Worm (Caenorhabditis elegans): ENCODE results near the gene F59B2.15.
"Not testable (repeated sequence)": the region's sequence is repeated elsewhere in the genome, so short reads cannot be mapped to it uniquely, and the experiment has no call there.

The F59B2.15 gene

DNA sequence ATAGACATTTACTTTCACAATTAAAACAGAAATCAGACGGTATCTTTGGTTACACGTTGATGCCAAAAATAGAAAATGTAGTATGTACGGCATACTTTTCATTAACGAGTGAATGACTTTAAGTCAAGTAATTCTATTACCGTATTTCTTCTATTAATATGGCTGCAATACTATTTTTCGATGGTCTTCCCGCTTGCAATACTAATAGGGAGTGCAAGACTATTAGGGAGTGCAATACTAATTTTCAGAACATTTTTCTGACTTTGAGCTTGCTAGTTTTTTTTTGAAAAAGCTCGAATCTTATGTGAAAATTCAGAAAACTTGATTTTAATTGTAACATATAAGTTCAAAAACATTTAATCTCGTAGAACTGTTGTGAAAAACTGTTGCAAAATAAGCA is 12.7 kb downstream of the F59B2.15 start, which contains the start of gene R08D7.7:
TSS of gene R08D7.7 (plus strand) at position 301 of the 400 bp plus-strand sequence.
- TF ChIP-seq ets-7, tra-4, B0310.2 (tag; optimal IDR thresholded peaks at IDR 0.05): not testable (repeated sequence)

- TF ChIP-seq sea-1 (GFP tag; conservative IDR thresholded peaks at IDR 0.05) (no peak), aly-1 (tag; optimal IDR thresholded peaks at IDR 0.05) (no peak), scrt-1 (GFP tag; IDR thresholded peaks at IDR 0.05) (0 out of 2 replicates have a peak, but pooled peaks have one; percentile 30), ceh-36 (tag; optimal IDR thresholded peaks at IDR 0.05) (no peak)
Measured at ce11 chrIII:8988544-8988943, 13.9 kb downstream of the F59B2.15 start.

- TF ChIP-seq hmg-4 (GFP tag; optimal IDR thresholded peaks at IDR 0.05) (no peak), hmbx-1 (tag; optimal IDR thresholded peaks at IDR 0.05) (no peak), pes-1 (GFP tag; IDR thresholded peaks at IDR 0.05) (no peak), tbx-37 (GFP tag; conservative IDR thresholded peaks at IDR 0.05) (no peak), scrt-1 (GFP tag; IDR thresholded peaks at IDR 0.05) (no peak), B0310.2 (tag; optimal IDR thresholded peaks at IDR 0.05) (no peak)
Measured at ce11 chrIII:8988061-8988460, 14.4 kb downstream of the F59B2.15 start.

ce11 chrIII:8986872-8987271 is 15.6 kb downstream of the F59B2.15 start:
- TF ChIP-seq ceh-36 (tag; optimal IDR thresholded peaks at IDR 0.05) (no peak), ama-1 (optimal IDR thresholded peaks at IDR 0.05) (no peak), tbx-37 (GFP tag; conservative IDR thresholded peaks at IDR 0.05) (no peak), tbx-11 (GFP tag; IDR thresholded peaks at IDR 0.05) (no peak), ceh-13 (GFP tag; optimal IDR thresholded peaks at IDR 0.05) (no peak), flt-1 (GFP tag; IDR thresholded peaks at IDR 0.05) (no peak), aly-1 (tag; optimal IDR thresholded peaks at IDR 0.05) (no peak), ets-7 (tag; optimal IDR thresholded peaks at IDR 0.05) (no peak), pes-1 (GFP tag; IDR thresholded peaks at IDR 0.05) (no peak), hmg-4 (GFP tag; optimal IDR thresholded peaks at IDR 0.05) (no peak), F13C5.2 (tag; optimal IDR thresholded peaks at IDR 0.05) (no peak), scrt-1 (GFP tag; IDR thresholded peaks at IDR 0.05) (no peak), hnd-1 (tag; optimal IDR thresholded peaks at IDR 0.05) (no peak), tra-4 (tag; optimal IDR thresholded peaks at IDR 0.05) (no peak), hmbx-1 (tag; optimal IDR thresholded peaks at IDR 0.05) (no peak)

DNA sequence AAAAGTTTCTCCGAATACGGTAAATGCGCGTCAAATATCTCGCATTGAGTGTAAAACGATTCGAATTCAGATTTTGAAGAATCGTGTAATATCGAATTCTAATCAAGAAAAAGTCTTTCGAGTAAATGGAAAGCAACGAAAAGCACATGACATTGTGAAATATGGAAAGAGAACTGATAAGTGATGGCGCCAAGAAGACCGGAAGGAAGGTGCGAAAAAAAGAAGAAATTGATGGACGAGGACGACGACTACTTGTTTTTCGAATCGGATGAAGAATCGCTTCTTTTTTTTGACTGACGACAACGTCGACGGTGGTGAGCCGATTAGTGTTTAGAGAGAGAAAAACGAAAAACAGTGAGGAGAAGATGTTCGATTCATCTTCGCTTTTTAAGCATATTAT is 16.5 kb downstream of the F59B2.15 start:
- no peak for TF ChIP-seq scrt-1 (GFP tag; IDR thresholded peaks at IDR 0.05)
- no peak for TF ChIP-seq B0310.2 (tag; optimal IDR thresholded peaks at IDR 0.05)
- TF ChIP-seq tbx-37 (GFP tag; conservative IDR thresholded peaks at IDR 0.05), result no peak
- TF ChIP-seq ceh-36 (tag; optimal IDR thresholded peaks at IDR 0.05), result no peak
- no peak for TF ChIP-seq tra-4 (tag; optimal IDR thresholded peaks at IDR 0.05)
- TF ChIP-seq aly-1 (tag; optimal IDR thresholded peaks at IDR 0.05), result no peak
- no peak for TF ChIP-seq ceh-13 (GFP tag; optimal IDR thresholded peaks at IDR 0.05)
- TF ChIP-seq pes-1 (GFP tag; IDR thresholded peaks at IDR 0.05), result no peak
- TF ChIP-seq F13C5.2 (tag; optimal IDR thresholded peaks at IDR 0.05), result no peak
- no peak for TF ChIP-seq hnd-1 (tag; optimal IDR thresholded peaks at IDR 0.05)
- no peak for TF ChIP-seq flt-1 (GFP tag; IDR thresholded peaks at IDR 0.05)
- TF ChIP-seq tbx-11 (GFP tag; IDR thresholded peaks at IDR 0.05), result no peak
- TF ChIP-seq hmbx-1 (tag; optimal IDR thresholded peaks at IDR 0.05), result no peak
- TF ChIP-seq hmg-4 (GFP tag; optimal IDR thresholded peaks at IDR 0.05), result no peak
- no peak for TF ChIP-seq ets-7 (tag; optimal IDR thresholded peaks at IDR 0.05)
- TF ChIP-seq ama-1 (optimal IDR thresholded peaks at IDR 0.05), result no peak
- TF ChIP-seq sea-1 (GFP tag; conservative IDR thresholded peaks at IDR 0.05), result no peak

DNA sequence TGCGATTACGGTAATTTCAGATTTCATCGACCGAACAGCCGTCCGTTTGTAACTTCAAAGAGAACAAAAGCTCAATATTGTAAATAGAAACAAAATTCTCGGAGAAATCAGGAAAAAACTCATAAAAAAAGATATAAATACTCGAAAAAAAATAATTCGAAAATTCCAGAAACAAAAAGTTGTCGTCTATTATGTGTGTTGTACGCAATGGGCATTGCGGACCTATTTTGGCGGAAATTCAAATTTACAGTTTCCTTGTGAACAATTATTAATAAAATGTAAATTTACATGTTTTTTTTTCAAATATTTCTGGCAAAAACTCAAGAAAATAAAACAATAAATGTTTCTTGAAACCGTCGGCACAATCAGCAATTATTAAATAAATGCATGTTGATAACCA is 17.0 kb downstream of the F59B2.15 start:
- TF ChIP-seq tra-4 (tag; optimal IDR thresholded peaks at IDR 0.05) (no peak), hmbx-1 (tag; optimal IDR thresholded peaks at IDR 0.05) (no peak), ceh-13 (GFP tag; optimal IDR thresholded peaks at IDR 0.05) (no peak), sea-1 (GFP tag; conservative IDR thresholded peaks at IDR 0.05) (no peak), tbx-11 (GFP tag; IDR thresholded peaks at IDR 0.05) (no peak), pes-1 (GFP tag; IDR thresholded peaks at IDR 0.05) (no peak), F13C5.2 (tag; optimal IDR thresholded peaks at IDR 0.05) (no peak), flt-1 (GFP tag; IDR thresholded peaks at IDR 0.05) (no peak), B0310.2 (tag; optimal IDR thresholded peaks at IDR 0.05) (no peak)

- TF ChIP-seq hmbx-1 (tag; optimal IDR thresholded peaks at IDR 0.05) (no peak), sea-1 (GFP tag; conservative IDR thresholded peaks at IDR 0.05) (no peak), hnd-1 (tag; optimal IDR thresholded peaks at IDR 0.05) (no peak), ceh-13 (GFP tag; optimal IDR thresholded peaks at IDR 0.05) (no peak), scrt-1 (GFP tag; IDR thresholded peaks at IDR 0.05) (no peak), pes-1 (GFP tag; IDR thresholded peaks at IDR 0.05) (no peak), tbx-11 (GFP tag; IDR thresholded peaks at IDR 0.05) (no peak), F13C5.2 (tag; optimal IDR thresholded peaks at IDR 0.05) (no peak), tra-4 (tag; optimal IDR thresholded peaks at IDR 0.05) (no peak), B0310.2 (tag; optimal IDR thresholded peaks at IDR 0.05) (no peak), aly-1 (tag; optimal IDR thresholded peaks at IDR 0.05) (no peak), hmg-4 (GFP tag; optimal IDR thresholded peaks at IDR 0.05) (no peak), tbx-37 (GFP tag; conservative IDR thresholded peaks at IDR 0.05) (no peak), ceh-36 (tag; optimal IDR thresholded peaks at IDR 0.05) (no peak), ets-7 (tag; optimal IDR thresholded peaks at IDR 0.05) (no peak), ama-1 (optimal IDR thresholded peaks at IDR 0.05) (no peak), flt-1 (GFP tag; IDR thresholded peaks at IDR 0.05) (no peak)
Measured at ce11 chrIII:8984960-8985359, 17.5 kb downstream of the F59B2.15 start.

ce11 chrIII:8984412-8984811 is 18.0 kb downstream of the F59B2.15 start:
- no peak for TF ChIP-seq tbx-37 (GFP tag; conservative IDR thresholded peaks at IDR 0.05)
- TF ChIP-seq flt-1 (GFP tag; IDR thresholded peaks at IDR 0.05), result no peak
- TF ChIP-seq hmg-4 (GFP tag; optimal IDR thresholded peaks at IDR 0.05), result no peak
- no peak for TF ChIP-seq ceh-13 (GFP tag; optimal IDR thresholded peaks at IDR 0.05)
- TF ChIP-seq hnd-1 (tag; optimal IDR thresholded peaks at IDR 0.05), result no peak
- TF ChIP-seq pes-1 (GFP tag; IDR thresholded peaks at IDR 0.05), result no peak
- no peak for TF ChIP-seq ama-1 (optimal IDR thresholded peaks at IDR 0.05)
- TF ChIP-seq ceh-36 (tag; optimal IDR thresholded peaks at IDR 0.05), result no peak
- TF ChIP-seq F13C5.2 (tag; optimal IDR thresholded peaks at IDR 0.05), result no peak
- TF ChIP-seq ets-7 (tag; optimal IDR thresholded peaks at IDR 0.05), result no peak
- TF ChIP-seq hmbx-1 (tag; optimal IDR thresholded peaks at IDR 0.05), result no peak
- no peak for TF ChIP-seq scrt-1 (GFP tag; IDR thresholded peaks at IDR 0.05)
- TF ChIP-seq aly-1 (tag; optimal IDR thresholded peaks at IDR 0.05), result no peak
- no peak for TF ChIP-seq tbx-11 (GFP tag; IDR thresholded peaks at IDR 0.05)
- TF ChIP-seq tra-4 (tag; optimal IDR thresholded peaks at IDR 0.05), result no peak
- no peak for TF ChIP-seq sea-1 (GFP tag; conservative IDR thresholded peaks at IDR 0.05)
